Worm (Caenorhabditis elegans) whole organism, L4 larva: ENCODE data around the gene H20E11.3.

Source experiments
- F26F4.8 ChIP-seq: fragments of 200-800 bp; sonication (Bioruptor generic); conservative IDR thresholded peaks from 2 replicates; pipeline ENCODE4 v1.3.6; 2022; ENCODE audit warnings: missing genetic modification characterization, missing compliant biosample characterization
- R02D3.7 ChIP-seq: fragments of 150-350 bp; sonication (generic microtip); optimal IDR thresholded peaks from 3 replicates; lab custom pipeline; 2014; ENCODE audit warnings: missing biosample characterization, missing genetic modification characterization
- T20F7.1 ChIP-seq: fragments of 200-800 bp; sonication (Bioruptor generic); optimal IDR thresholded peaks from 2 replicates; lab custom pipeline; 2018; ENCODE audit warnings: mild to moderate bottlenecking, missing genetic modification characterization, missing compliant biosample characterization
- Y105C5A.15 ChIP-seq: fragments of 200-800 bp; sonication (Bioruptor generic); IDR thresholded peaks from 2 replicates; pipeline ENCODE4 v1.3.6; 2022; ENCODE audit warnings: missing genetic modification characterization, missing compliant biosample characterization
- Y75B8A.6 ChIP-seq: fragments of 200-800 bp; sonication (Bioruptor generic); IDR thresholded peaks from 2 replicates; pipeline ENCODE4 v1.3.6; 2022; ENCODE audit warnings: missing genetic modification reagents, missing genetic modification characterization, missing compliant biosample characterization
- ZK337.2 ChIP-seq: fragments of 200-800 bp; sonication (Bioruptor generic); IDR thresholded peaks from 2 replicates; pipeline ENCODE4 v1.3.6; 2022; ENCODE audit warnings: missing genetic modification reagents, missing genetic modification characterization, missing compliant biosample characterization
- aha-1 ChIP-seq: fragments of 150-350 bp; peaks from one replicate; lab custom pipeline; 2014; ENCODE audit warnings: missing biosample characterization, missing genetic modification characterization
- ama-1 ChIP-seq: fragments of 150-350 bp; optimal IDR thresholded peaks from 2 replicates; lab custom pipeline; 2014; ENCODE audit warnings: inconsistent platforms, mixed read lengths
- ceh-20 ChIP-seq: fragments of 200-800 bp; sonication (Bioruptor generic); IDR thresholded peaks from 2 replicates; pipeline ENCODE4 v1.3.6; 2022; ENCODE audit warnings: missing genetic modification reagents, missing genetic modification characterization, missing compliant biosample characterization
- ceh-62 ChIP-seq: sonication (generic microtip); optimal IDR thresholded peaks from 2 replicates; lab custom pipeline; 2017; ENCODE audit warnings: missing biosample characterization, missing genetic modification characterization
- daf-12 ChIP-seq: fragments of 150-350 bp; optimal IDR thresholded peaks from 2 replicates; lab custom pipeline; 2014; ENCODE audit warnings: missing biosample characterization, missing genetic modification reagents, missing genetic modification characterization
- daf-16 ChIP-seq, 3 experiments: sonication (generic microtip); optimal IDR thresholded peaks; 2 replicates each; lab custom pipeline; 2016 to 2017; ENCODE audit warnings: missing genetic modification characterization in 3 of 3, missing genetic modification reagents in 3 of 3, mild to moderate bottlenecking in 2 of 3, missing compliant biosample characterization in 2 of 3, missing biosample characterization in 1 of 3, moderate library complexity in 1 of 3
- dmd-6 ChIP-seq: fragments of 200-800 bp; sonication (Bioruptor generic); IDR thresholded peaks from 2 replicates; pipeline ENCODE4 v1.3.6; 2022; ENCODE audit warnings: missing genetic modification reagents, missing genetic modification characterization, missing compliant biosample characterization
- dmd-8 ChIP-seq: fragments of 200-800 bp; sonication (Bioruptor generic); IDR thresholded peaks from 2 replicates; pipeline ENCODE4 v1.3.6; 2022; ENCODE audit warnings: missing genetic modification characterization, missing compliant biosample characterization
- dmd-9 ChIP-seq: fragments of 200-800 bp; sonication (Bioruptor generic); IDR thresholded peaks from 2 replicates; pipeline ENCODE4 v1.3.6; 2022; ENCODE audit warnings: missing genetic modification reagents, missing genetic modification characterization, missing compliant biosample characterization
- dve-1 ChIP-seq: sonication (generic microtip); optimal IDR thresholded peaks from 2 replicates; lab custom pipeline; 2017; ENCODE audit warnings: antibody characterized with exemption, mild to moderate bottlenecking, missing genetic modification characterization, missing compliant biosample characterization; ENCODE audit not compliant: insufficient read depth
- egl-43 ChIP-seq: fragments of 200-800 bp; sonication (Bioruptor generic); IDR thresholded peaks from 2 replicates; pipeline ENCODE4 v1.3.6; 2022; ENCODE audit warnings: missing genetic modification reagents, missing genetic modification characterization, missing compliant biosample characterization
- fkh-10 ChIP-seq: fragments of 150-350 bp; optimal IDR thresholded peaks from 2 replicates; lab custom pipeline; 2014; ENCODE audit warnings: missing biosample characterization, missing genetic modification reagents, missing genetic modification characterization
- hlh-30 ChIP-seq: sonication (generic microtip); optimal IDR thresholded peaks from 2 replicates; lab custom pipeline; 2017; ENCODE audit warnings: antibody characterized with exemption, mild to moderate bottlenecking, missing genetic modification characterization, missing compliant biosample characterization; ENCODE audit not compliant: insufficient read depth
- lim-7 ChIP-seq: fragments of 200-800 bp; sonication (Bioruptor generic); IDR thresholded peaks from 2 replicates; pipeline ENCODE4 v1.3.6; 2022; ENCODE audit warnings: missing genetic modification characterization, missing compliant biosample characterization
- lin-1 ChIP-seq: fragments of 200-800 bp; sonication (Bioruptor generic); IDR thresholded peaks from 2 replicates; pipeline ENCODE4 v1.3.6; 2022; ENCODE audit warnings: missing genetic modification reagents, missing genetic modification characterization, missing compliant biosample characterization
- lin-38 ChIP-seq: fragments of 200-800 bp; sonication (Bioruptor generic); IDR thresholded peaks from 2 replicates; pipeline ENCODE4 v1.3.6; 2022; ENCODE audit warnings: missing genetic modification reagents, missing genetic modification characterization, missing compliant biosample characterization
- lin-39 ChIP-seq: fragments of 150-350 bp; optimal IDR thresholded peaks from 2 replicates; lab custom pipeline; 2014; ENCODE audit warnings: missing biosample characterization, missing genetic modification reagents, missing genetic modification characterization
- madf-5 ChIP-seq, 2 experiments: fragments of 200-800 bp; sonication (Bioruptor generic); IDR thresholded peaks; 2 replicates each; pipeline ENCODE4 v1.3.6; 2022; ENCODE audit warnings: missing compliant biosample characterization in 2 of 2, missing genetic modification characterization in 2 of 2
- mdl-1 ChIP-seq, 2 experiments: fragments of 150-350 bp in 1 of 2; sonication (generic microtip) in 1 of 2; optimal IDR thresholded peaks; 2 replicates each; lab custom pipeline; 2014 to 2017; ENCODE audit warnings: missing biosample characterization in 2 of 2, missing genetic modification characterization in 2 of 2
- nhr-10 ChIP-seq: fragments of 150-350 bp; optimal IDR thresholded peaks from 2 replicates; lab custom pipeline; 2014; ENCODE audit warnings: missing biosample characterization, missing genetic modification characterization
- nhr-111 ChIP-seq: fragments of 200-800 bp; sonication (Bioruptor generic); optimal IDR thresholded peaks from 2 replicates; lab custom pipeline; 2018; ENCODE audit warnings: mild to moderate bottlenecking, missing genetic modification characterization, missing compliant biosample characterization
- nhr-237 ChIP-seq: sonication (generic microtip); optimal IDR thresholded peaks from 2 replicates; lab custom pipeline; 2017; ENCODE audit warnings: missing biosample characterization, missing genetic modification characterization
- nhr-25 ChIP-seq: sonication (generic microtip); optimal IDR thresholded peaks from 2 replicates; lab custom pipeline; 2017; ENCODE audit warnings: missing genetic modification characterization, mild to moderate bottlenecking, missing compliant biosample characterization, antibody characterized with exemption, moderate library complexity, borderline replicate concordance; ENCODE audit not compliant: insufficient read depth
- nhr-6 ChIP-seq: fragments of 150-350 bp; optimal IDR thresholded peaks from 2 replicates; lab custom pipeline; 2014; ENCODE audit warnings: missing biosample characterization, missing genetic modification characterization
- nhr-77 ChIP-seq: fragments of 150-350 bp; optimal IDR thresholded peaks from 2 replicates; lab custom pipeline; 2014; ENCODE audit warnings: missing biosample characterization, missing genetic modification characterization
- pqm-1 ChIP-seq: sonication (generic microtip); optimal IDR thresholded peaks from 2 replicates; lab custom pipeline; 2017; ENCODE audit warnings: missing biosample characterization, missing genetic modification characterization
- rbr-2 ChIP-seq: sonication (generic microtip); optimal IDR thresholded peaks from 2 replicates; lab custom pipeline; 2016; ENCODE audit warnings: missing genotype, missing genetic modification characterization, missing compliant biosample characterization
- sdz-12 ChIP-seq: fragments of 200-800 bp; sonication (Bioruptor generic); optimal IDR thresholded peaks from 2 replicates; lab custom pipeline; 2018; ENCODE audit warnings: mild to moderate bottlenecking, missing genetic modification characterization, missing compliant biosample characterization
- skn-1 ChIP-seq: fragments of 150-350 bp; optimal IDR thresholded peaks from 2 replicates; lab custom pipeline; 2014; ENCODE audit warnings: missing biosample characterization, missing genetic modification characterization
- spr-3 ChIP-seq: fragments of 200-800 bp; sonication (Bioruptor generic); optimal IDR thresholded peaks from 2 replicates; lab custom pipeline; 2018; ENCODE audit warnings: mild to moderate bottlenecking, missing genetic modification characterization, missing compliant biosample characterization
- tag-97 ChIP-seq: fragments of 200-800 bp; sonication (Bioruptor generic); IDR thresholded peaks from 2 replicates; pipeline ENCODE4 v1.3.6; 2022; ENCODE audit warnings: missing genetic modification characterization, missing compliant biosample characterization
- tra-1 ChIP-seq: fragments of 200-800 bp; sonication (Bioruptor generic); IDR thresholded peaks from 2 replicates; pipeline ENCODE4 v1.3.6; 2022; ENCODE audit warnings: missing genetic modification reagents, missing genetic modification characterization, missing compliant biosample characterization
- unc-130 ChIP-seq: sonication (generic microtip); optimal IDR thresholded peaks from 2 replicates; lab custom pipeline; 2016; ENCODE audit warnings: missing genetic modification reagents, missing genetic modification characterization, missing compliant biosample characterization
- unc-62 ChIP-seq, 3 experiments: fragments of 150-350 bp in 1 of 3; sonication (generic microtip); optimal IDR thresholded peaks in 2 of 3; peaks in 1 of 3; 1 replicate in 1 of 3; 2 replicates in 2 of 3; lab custom pipeline; 2014 to 2017; ENCODE audit warnings: missing biosample characterization in 3 of 3, missing genetic modification characterization in 3 of 3, missing genetic modification reagents in 3 of 3, missing genotype in 1 of 3
- vab-7 ChIP-seq: fragments of 200-800 bp; sonication (Bioruptor generic); IDR thresholded peaks from 2 replicates; pipeline ENCODE4 v1.3.6; 2022; ENCODE audit warnings: missing genetic modification reagents, missing genetic modification characterization, missing compliant biosample characterization
- zag-1 ChIP-seq: fragments of 150-350 bp; optimal IDR thresholded peaks from 2 replicates; lab custom pipeline; 2014; ENCODE audit warnings: missing biosample characterization, missing genetic modification characterization
- zip-2 ChIP-seq: fragments of 150-350 bp; optimal IDR thresholded peaks from 2 replicates; lab custom pipeline; 2014; ENCODE audit warnings: missing biosample characterization, missing genetic modification characterization
- ztf-11 ChIP-seq: fragments of 150-350 bp; optimal IDR thresholded peaks from 2 replicates; lab custom pipeline; 2014; ENCODE audit warnings: missing biosample characterization, missing genetic modification characterization

H20E11.3 gene

ce11 chrIV:6824622-6825021 is at the start of gene H20E11.3:
H20E11.3 (plus strand) TSS chrIV:6824816.
- TF ChIP-seq nhr-10 (tag; lab: Kevin White, UChicago) (no peak), rbr-2 (tag; lab: Kevin White, UChicago) (no peak), nhr-237 (no peak), aha-1 (tag; lab: Kevin White, UChicago) (peak; percentile 38), ceh-62 (no peak), lin-1 (GFP tag; lab: Robert Waterston, UW) (no peak), dmd-6 (GFP tag; lab: Robert Waterston, UW) (peak; percentile 59; the same call in 1 of the 2 replicates), daf-16 (GFP tag; optimal IDR thresholded peaks at IDR 0.05; lab: Kevin White, UChicago) (no peak), daf-16 (tag; optimal IDR thresholded peaks at IDR 0.05; lab: Kevin White, UChicago) (peak; percentile 37), nhr-6 (no peak), Y75B8A.6 (GFP tag; lab: Robert Waterston, UW) (no peak), dmd-9 (GFP tag; lab: Robert Waterston, UW) (no peak), daf-12 (tag; lab: Kevin White, UChicago) (no peak), zag-1 (tag; lab: Kevin White, UChicago) (no peak), F26F4.8 (GFP tag; lab: Robert Waterston, UW) (no peak), dve-1 (peak; percentile 4), Y105C5A.15 (GFP tag; lab: Robert Waterston, UW) (no peak), ZK337.2 (GFP tag; lab: Robert Waterston, UW) (no peak), tra-1 (no peak), lim-7 (GFP tag; lab: Robert Waterston, UW) (no peak), egl-43 (GFP tag; lab: Robert Waterston, UW) (no peak), ama-1 (no peak), nhr-25 (tag; lab: Kevin White, UChicago) (no peak), vab-7 (GFP tag; lab: Robert Waterston, UW) (no peak), zip-2 (tag; lab: Kevin White, UChicago) (no peak), fkh-10 (no peak), unc-62 (GFP tag; optimal IDR thresholded peaks at IDR 0.05 in 1 of 2; lab: Kevin White, UChicago) (no peak), unc-62 (tag; optimal IDR thresholded peaks at IDR 0.05; lab: Kevin White, UChicago) (no peak), unc-130 (GFP tag; lab: Kevin White, UChicago) (no peak), pqm-1 (peak; percentile 19), dmd-8 (no peak), spr-3 (GFP tag; lab: Kevin White, UChicago) (no peak), mdl-1 (tag; optimal IDR thresholded peaks at IDR 0.05; lab: Kevin White, UChicago) (no peak), ceh-20 (no peak), madf-5 (GFP tag; IDR thresholded peaks at IDR 0.05; lab: Robert Waterston, UW) (no peak), T20F7.1 (GFP tag; lab: Kevin White, UChicago) (no peak), lin-39 (no peak), hlh-30 (tag; lab: Kevin White, UChicago) (no peak), lin-38 (GFP tag; lab: Robert Waterston, UW) (no peak), nhr-77 (no peak), nhr-111 (GFP tag; lab: Kevin White, UChicago) (no peak), sdz-12 (GFP tag; lab: Kevin White, UChicago) (no peak), ztf-11 (tag; lab: Kevin White, UChicago) (no peak), R02D3.7 (no peak), skn-1 (tag; lab: Kevin White, UChicago) (no peak), tag-97 (GFP tag; lab: Robert Waterston, UW) (no peak)
- TF ChIP-seq, all 104 proteins: peak for 5
